Fruit fly (Drosophila melanogaster): Measurements from ENCODE around the gene eIF3h.

DNA sequence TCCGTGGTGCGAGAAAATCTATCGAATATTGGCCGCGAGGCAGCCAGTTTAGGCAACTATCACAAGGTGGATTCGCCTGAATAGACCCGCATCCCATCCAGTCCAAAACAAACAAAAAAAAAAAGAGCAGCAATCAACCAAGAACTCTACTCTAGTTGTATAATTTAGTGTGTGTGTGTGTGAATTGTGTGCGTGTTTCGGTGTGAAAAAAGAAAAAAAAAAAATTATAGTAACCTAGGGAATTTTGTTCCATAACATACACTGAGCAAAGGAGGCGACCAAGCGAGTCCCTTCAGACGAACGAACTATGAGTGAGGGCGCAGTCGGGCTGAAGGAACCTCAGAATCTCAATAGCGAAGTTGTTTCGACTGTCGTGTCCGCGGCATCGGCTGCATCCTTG, 6.6 kb downstream of the eIF3h start:
- no peak for TF ChIP-seq CG8478 (optimal IDR thresholded peaks at IDR 0.05)
- no peak for TF ChIP-seq EcR (GFP tag; optimal IDR thresholded peaks at IDR 0.05)
- TF ChIP-seq psq (optimal IDR thresholded peaks at IDR 0.05): no peak
